Fruit fly (Drosophila melanogaster) whole organism, embryonic: ENCODE measurements around the gene Fbw5.

Source experiments
- Ada2b ChIP-seq: fragments of 200-800 bp; sonication (Bioruptor generic); IDR thresholded peaks from 2 replicates; pipeline ENCODE4 v1.3.6; 2022; ENCODE audit warnings: missing biosample characterization, missing genetic modification characterization
- Adf1 ChIP-seq: fragments of 200-800 bp; sonication (Bioruptor generic); IDR thresholded peaks from 2 replicates; pipeline ENCODE4 v1.3.6; 2022; ENCODE audit warnings: missing biosample characterization, missing genetic modification characterization
- CG10654 ChIP-seq: fragments of 200-800 bp; sonication (Bioruptor generic); optimal IDR thresholded peaks from 2 replicates; lab custom pipeline; 2016; ENCODE audit warnings: missing biosample characterization, missing genetic modification characterization
- CG10959 ChIP-seq: fragments of 200-800 bp; sonication (Bioruptor generic); IDR thresholded peaks from 2 replicates; pipeline ENCODE4 v1.3.6; 2022; ENCODE audit warnings: missing biosample characterization, missing genetic modification characterization
- CG14050 ChIP-seq: fragments of 200-800 bp; sonication (Bioruptor generic); IDR thresholded peaks from 3 replicates; pipeline ENCODE4 v1.3.6; 2022; ENCODE audit warnings: missing biosample characterization, missing genetic modification characterization
- CG1602 ChIP-seq: fragments of 200-800 bp; sonication (Bioruptor generic); optimal IDR thresholded peaks from 3 replicates; lab custom pipeline; 2016; ENCODE audit warnings: missing biosample characterization, missing genetic modification characterization
- CG16813 ChIP-seq: fragments of 200-800 bp; sonication (Bioruptor generic); IDR thresholded peaks from 3 replicates; pipeline ENCODE4 v1.3.6; 2022; ENCODE audit warnings: missing biosample characterization, missing genetic modification characterization; ENCODE audit not compliant: partially characterized antibody
- CG18764 ChIP-seq: fragments of 200-800 bp; sonication (Bioruptor generic); optimal IDR thresholded peaks from 3 replicates; lab custom pipeline; 2016; ENCODE audit warnings: missing biosample characterization, missing genetic modification characterization
- CG2129 ChIP-seq: fragments of 200-800 bp; sonication (Bioruptor generic); IDR thresholded peaks from 2 replicates; pipeline ENCODE4 v1.3.6; 2022; ENCODE audit warnings: missing biosample characterization, missing genetic modification characterization; ENCODE audit not compliant: partially characterized antibody
- CG2199 ChIP-seq: fragments of 200-800 bp; sonication (Bioruptor generic); IDR thresholded peaks from 3 replicates; pipeline ENCODE4 v1.3.6; 2022; ENCODE audit warnings: missing biosample characterization, missing genetic modification characterization
- CG30431 ChIP-seq: fragments of 200-800 bp; sonication (Bioruptor generic); optimal IDR thresholded peaks from 2 replicates; lab custom pipeline; 2017; ENCODE audit warnings: missing biosample characterization, missing genetic modification characterization
- CG3163 ChIP-seq: fragments of 200-800 bp; sonication (Bioruptor generic); optimal IDR thresholded peaks from 3 replicates; lab custom pipeline; 2016; ENCODE audit warnings: missing biosample characterization, missing genetic modification characterization
- CG3838 ChIP-seq: fragments of 200-800 bp; sonication (Bioruptor generic); optimal IDR thresholded peaks from 3 replicates; lab custom pipeline; 2016; ENCODE audit warnings: missing biosample characterization, missing genetic modification characterization
- CG4404 ChIP-seq: fragments of 200-800 bp; sonication (Bioruptor generic); IDR thresholded peaks from 2 replicates; pipeline ENCODE4 v1.3.6; 2022; ENCODE audit warnings: missing biosample characterization, missing genetic modification characterization
- CG5245 ChIP-seq: fragments of 200-800 bp; sonication (Bioruptor generic); optimal IDR thresholded peaks from 3 replicates; lab custom pipeline; 2016; ENCODE audit warnings: missing biosample characterization, missing genetic modification characterization
- CG6254 ChIP-seq: fragments of 200-800 bp; sonication (Bioruptor generic); optimal IDR thresholded peaks from 3 replicates; lab custom pipeline; 2017; ENCODE audit warnings: mild to moderate bottlenecking, missing biosample characterization, missing genetic modification reagents, missing genetic modification characterization
- CG7556 ChIP-seq: fragments of 200-800 bp; sonication (Bioruptor generic); optimal IDR thresholded peaks from 2 replicates; lab custom pipeline; 2017; ENCODE audit warnings: missing biosample characterization, mild to moderate bottlenecking, missing genetic modification characterization
- CG8478 ChIP-seq: fragments of >200 bp; optimal IDR thresholded peaks from 2 replicates; lab custom pipeline; 2018
- CG9437 ChIP-seq: fragments of 200-800 bp; sonication (Bioruptor generic); optimal IDR thresholded peaks from 2 replicates; lab custom pipeline; 2018; ENCODE audit warnings: missing biosample characterization, mild to moderate bottlenecking, missing genetic modification characterization
- CG9817 ChIP-seq: fragments of 200-800 bp; sonication (Bioruptor generic); optimal IDR thresholded peaks from 2 replicates; lab custom pipeline; 2018; ENCODE audit warnings: missing biosample characterization, mild to moderate bottlenecking, missing genetic modification characterization, moderate library complexity
- Fer2 ChIP-seq: fragments of 200-800 bp; sonication (Bioruptor generic); optimal IDR thresholded peaks from 2 replicates; lab custom pipeline; 2018; ENCODE audit warnings: missing biosample characterization, mild to moderate bottlenecking, missing genetic modification characterization, moderate library complexity
- HLH3B ChIP-seq: fragments of 200-800 bp; sonication (Bioruptor generic); IDR thresholded peaks from 2 replicates; pipeline ENCODE4 v1.3.6; 2022; ENCODE audit warnings: missing biosample characterization, missing genetic modification characterization
- HLHmδ ChIP-seq: fragments of 200-800 bp; sonication (Bioruptor generic); optimal IDR thresholded peaks from 2 replicates; lab custom pipeline; 2018; ENCODE audit warnings: missing biosample characterization, mild to moderate bottlenecking, missing genetic modification characterization, moderate library complexity
- Hmr ChIP-seq: fragments of 200-800 bp; sonication (Bioruptor generic); optimal IDR thresholded peaks from 3 replicates; lab custom pipeline; 2017; ENCODE audit warnings: mild to moderate bottlenecking, missing biosample characterization, missing genetic modification reagents, missing genetic modification characterization
- Hr3 ChIP-seq: fragments of 200-800 bp; sonication (Bioruptor generic); optimal IDR thresholded peaks from 3 replicates; lab custom pipeline; 2016; ENCODE audit warnings: missing biosample characterization, missing genetic modification characterization
- Mrtf ChIP-seq: fragments of 200-800 bp; sonication (Bioruptor generic); IDR thresholded peaks from 3 replicates; pipeline ENCODE4 v1.3.6; 2022; ENCODE audit warnings: missing biosample characterization, missing genetic modification characterization
- NFAT ChIP-seq: fragments of 200-800 bp; sonication (Bioruptor generic); IDR thresholded peaks from 2 replicates; pipeline ENCODE4 v1.3.6; 2022; ENCODE audit warnings: missing biosample characterization, missing genetic modification characterization
- Neu2 ChIP-seq: fragments of 200-800 bp; sonication (Bioruptor generic); optimal IDR thresholded peaks from 3 replicates; lab custom pipeline; 2016; ENCODE audit warnings: missing biosample characterization, missing genetic modification characterization, borderline replicate concordance
- Nf-YA ChIP-seq: fragments of 200-800 bp; sonication (Bioruptor generic); IDR thresholded peaks from 2 replicates; pipeline ENCODE4 v1.3.6; 2022; ENCODE audit warnings: missing biosample characterization, missing genetic modification characterization
- Oli ChIP-seq: fragments of 200-800 bp; sonication (Bioruptor generic); optimal IDR thresholded peaks from 2 replicates; lab custom pipeline; 2018; ENCODE audit warnings: missing biosample characterization, mild to moderate bottlenecking, missing genetic modification characterization, moderate library complexity
- Rfx ChIP-seq: fragments of 200-800 bp; sonication (Bioruptor generic); IDR thresholded peaks from 2 replicates; pipeline ENCODE4 v1.3.6; 2022; ENCODE audit warnings: missing biosample characterization, missing genetic modification characterization
- bbx ChIP-seq: fragments of 200-800 bp; sonication (Bioruptor generic); IDR thresholded peaks from 2 replicates; pipeline ENCODE4 v1.3.6; 2022; ENCODE audit warnings: missing biosample characterization, missing genetic modification characterization; ENCODE audit not compliant: partially characterized antibody
- br ChIP-seq: fragments of >200 bp; optimal IDR thresholded peaks from 2 replicates; lab custom pipeline; 2017
- cas ChIP-seq: fragments of 200-800 bp; sonication (Bioruptor generic); IDR thresholded peaks from 2 replicates; pipeline ENCODE4 v1.3.6; 2022; ENCODE audit warnings: missing biosample characterization, missing genetic modification characterization
- cato ChIP-seq: fragments of 200-800 bp; sonication (Bioruptor generic); optimal IDR thresholded peaks from 2 replicates; lab custom pipeline; 2016; ENCODE audit warnings: missing biosample characterization, missing genetic modification characterization, borderline replicate concordance
- chm ChIP-seq: fragments of 200-800 bp; sonication (Bioruptor generic); IDR thresholded peaks from 2 replicates; pipeline ENCODE4 v1.3.6; 2022; ENCODE audit warnings: missing biosample characterization, missing genetic modification characterization
- corto ChIP-seq: fragments of 200-800 bp; sonication (Bioruptor generic); optimal IDR thresholded peaks from 2 replicates; lab custom pipeline; 2016; ENCODE audit warnings: missing biosample characterization, mild to moderate bottlenecking, missing genetic modification characterization, moderate library complexity
- ems ChIP-seq: fragments of 200-800 bp; sonication (Bioruptor generic); optimal IDR thresholded peaks from 3 replicates; lab custom pipeline; 2016; ENCODE audit warnings: missing biosample characterization, missing genetic modification characterization
- eyg ChIP-seq: fragments of 200-800 bp; sonication (Bioruptor generic); optimal IDR thresholded peaks from 3 replicates; lab custom pipeline; 2016; ENCODE audit warnings: missing biosample characterization, missing genetic modification characterization
- gcm2 ChIP-seq: fragments of 200-800 bp; sonication (Bioruptor generic); optimal IDR thresholded peaks from 2 replicates; lab custom pipeline; 2016; ENCODE audit warnings: missing biosample characterization, missing genetic modification characterization
- grn ChIP-seq: fragments of 200-800 bp; sonication (Bioruptor generic); optimal IDR thresholded peaks from 3 replicates; lab custom pipeline; 2017; ENCODE audit warnings: missing biosample characterization, missing genetic modification characterization
- ham ChIP-seq: fragments of 200-800 bp; sonication (Bioruptor generic); IDR thresholded peaks from 2 replicates; pipeline ENCODE4 v1.3.6; 2022; ENCODE audit warnings: missing biosample characterization, missing genetic modification characterization
- klu ChIP-seq: fragments of 200-800 bp; sonication (Bioruptor generic); IDR thresholded peaks from 2 replicates; pipeline ENCODE4 v1.3.6; 2022; ENCODE audit warnings: missing biosample characterization, missing genetic modification characterization
- maf-S ChIP-seq: fragments of 200-800 bp; sonication (Bioruptor generic); optimal IDR thresholded peaks from 2 replicates; lab custom pipeline; 2016; ENCODE audit warnings: missing biosample characterization, missing genetic modification characterization
- mam ChIP-seq: fragments of 200-800 bp; sonication (Bioruptor generic); optimal IDR thresholded peaks from 3 replicates; lab custom pipeline; 2016; ENCODE audit warnings: missing biosample characterization, missing genetic modification characterization
- onecut ChIP-seq: fragments of 200-800 bp; sonication (Bioruptor generic); IDR thresholded peaks from 2 replicates; pipeline ENCODE4 v1.3.6; 2022; ENCODE audit warnings: missing biosample characterization, missing genetic modification characterization
- pros ChIP-seq: fragments of 200-800 bp; sonication (Bioruptor generic); optimal IDR thresholded peaks from 3 replicates; lab custom pipeline; 2019; ENCODE audit warnings: missing biosample characterization, mild to moderate bottlenecking, missing genetic modification characterization, moderate library complexity
- ranshi ChIP-seq: fragments of 200-800 bp; sonication (Bioruptor generic); IDR thresholded peaks from 2 replicates; pipeline ENCODE4 v1.3.6; 2022; ENCODE audit warnings: missing biosample characterization, missing genetic modification characterization
- repo ChIP-seq: fragments of 200-800 bp; sonication (Bioruptor generic); optimal IDR thresholded peaks from 2 replicates; lab custom pipeline; 2016; ENCODE audit warnings: missing biosample characterization, missing genetic modification characterization
- sd ChIP-seq: fragments of 200-800 bp; sonication (Bioruptor generic); optimal IDR thresholded peaks from 3 replicates; lab custom pipeline; 2018; ENCODE audit warnings: missing biosample characterization, mild to moderate bottlenecking, missing genetic modification characterization, moderate library complexity
- sqz ChIP-seq: fragments of 200-800 bp; sonication (Bioruptor generic); optimal IDR thresholded peaks from 3 replicates; lab custom pipeline; 2018; ENCODE audit warnings: missing biosample characterization, mild to moderate bottlenecking, missing genetic modification characterization
- stwl ChIP-seq: fragments of 200-800 bp; sonication (Bioruptor generic); optimal IDR thresholded peaks from 3 replicates; lab custom pipeline; 2018; ENCODE audit warnings: missing biosample characterization, mild to moderate bottlenecking, missing genetic modification characterization, moderate library complexity

Fbw5 gene

dm6 chr2L:6082936-6083627 lies 17.3 kb upstream of the Fbw5 start (continued):
- TF ChIP-seq Oli (no peak), Neu2 (no peak), CG2129 (GFP tag; lab: Robert Waterston, UW) (no peak), ham (GFP tag; lab: Robert Waterston, UW) (no peak), Mrtf (GFP tag; lab: Robert Waterston, UW) (no peak), CG10654 (no peak), CG7556 (GFP tag; lab: Kevin White, UChicago) (peak; percentile 5), cato (no peak), CG4404 (no peak), Adf1 (GFP tag; lab: Robert Waterston, UW) (no peak; the same call in 1 of the 2 replicates), Nf-YA (GFP tag; lab: Robert Waterston, UW) (no peak), klu (GFP tag; lab: Robert Waterston, UW) (no peak), repo (GFP tag; lab: Kevin White, UChicago) (no peak), Hmr (peak; percentile 76), stwl (no peak), ems (GFP tag; lab: Kevin White, UChicago) (no peak), pros (GFP tag; lab: Kevin White, UChicago) (no peak), sd (peak; percentile 80), HLHmδ (GFP tag; lab: Kevin White, UChicago) (no peak), CG9817 (no peak), br (lab: Kevin White, UChicago) (no peak), NFAT (peak; percentile 14; the same call in 1 of the 2 replicates), CG6254 (GFP tag; lab: Kevin White, UChicago) (no peak), maf-S (GFP tag; lab: Kevin White, UChicago) (no peak), HLH3B (GFP tag; lab: Robert Waterston, UW) (no peak), eyg (GFP tag; lab: Kevin White, UChicago) (no peak), grn (GFP tag; lab: Kevin White, UChicago) (peak; percentile 59), Hr3 (no peak), CG1602 (GFP tag; lab: Kevin White, UChicago) (no peak), CG8478 (lab: Kevin White, UChicago) (no peak), CG3163 (GFP tag; lab: Kevin White, UChicago) (no peak), CG30431 (no peak), mam (GFP tag; lab: Kevin White, UChicago) (no peak), CG10959 (GFP tag; lab: Robert Waterston, UW) (no peak), CG16813 (GFP tag; lab: Robert Waterston, UW) (no peak), Ada2b (GFP tag; lab: Robert Waterston, UW) (no peak), onecut (GFP tag; lab: Robert Waterston, UW) (no peak), Rfx (GFP tag; lab: Robert Waterston, UW) (peak; percentile 10; the same call in 1 of the 2 replicates), CG9437 (GFP tag; lab: Kevin White, UChicago) (no peak), CG5245 (no peak), CG18764 (GFP tag; lab: Kevin White, UChicago) (no peak), cas (GFP tag; lab: Robert Waterston, UW) (no peak), Fer2 (tag; lab: Kevin White, UChicago) (peak; percentile 7), bbx (GFP tag; lab: Robert Waterston, UW) (no peak), sqz (GFP tag; lab: Kevin White, UChicago) (no peak), CG2199 (GFP tag; lab: Robert Waterston, UW) (0 out of 3 replicates have a peak, but pooled peaks have one; percentile 24), ranshi (no peak), CG3838 (GFP tag; lab: Kevin White, UChicago) (no peak), corto (GFP tag; lab: Kevin White, UChicago) (peak; percentile 58), gcm2 (no peak), CG14050 (GFP tag; lab: Robert Waterston, UW) (no peak), chm (GFP tag; lab: Robert Waterston, UW) (no peak)
